ENCODE assay signal across 5 worm cellular contexts in genomic region chrX:13687111-13687512, ce11.
TF ChIP-seq lines count a peak whose summit lies in the region.

No protein-coding gene starts in this region.

TF ChIP-seq in whole organism, L1 larva, 84 proteins besides CTCF, POLR2A, EP300 and RAD21 (continues in another document):
- no peak for TF ChIP-seq nhr-28 (tag; optimal IDR thresholded peaks at IDR 0.05; lab: Kevin White, UChicago)
- TF ChIP-seq unc-30 (tag; optimal IDR thresholded peaks at IDR 0.05; lab: Kevin White, UChicago), result no peak
- TF ChIP-seq elt-3 (tag; optimal IDR thresholded peaks at IDR 0.05; lab: Kevin White, UChicago), result no peak
- no peak for TF ChIP-seq alr-1 (tag; optimal IDR thresholded peaks at IDR 0.05; lab: Kevin White, UChicago; ENCODE audit: borderline replicate concordance)
- no peak for TF ChIP-seq pag-3 (tag; optimal IDR thresholded peaks at IDR 0.05; lab: Kevin White, UChicago; ENCODE audit: borderline replicate concordance, insufficient read depth)
- TF ChIP-seq lir-3 (tag; optimal IDR thresholded peaks at IDR 0.05; lab: Kevin White, UChicago; ENCODE audit: poor library complexity), result no peak
- TF ChIP-seq fkh-8 (tag; optimal IDR thresholded peaks at IDR 0.05; lab: Kevin White, UChicago), result peak; percentile 30
- no peak for TF ChIP-seq aly-2 (tag; optimal IDR thresholded peaks at IDR 0.05; lab: Kevin White, UChicago)
- TF ChIP-seq lin-15B (tag; optimal IDR thresholded peaks at IDR 0.05; lab: Kevin White, UChicago), result no peak
- TF ChIP-seq fkh-10 (GFP tag; optimal IDR thresholded peaks at IDR 0.05; lab: Kevin White, UChicago), result peak; percentile 36
- peak; percentile 34 to 71 (median 56) for TF ChIP-seq ceh-82 (tag; optimal IDR thresholded peaks at IDR 0.05; lab: Kevin White, UChicago)
- TF ChIP-seq mep-1 (tag; optimal IDR thresholded peaks at IDR 0.05; lab: Kevin White, UChicago), result peak; percentile 54
- TF ChIP-seq F16B12.6 (tag; optimal IDR thresholded peaks at IDR 0.05; lab: Kevin White, UChicago), result no peak
- TF ChIP-seq ceh-90 (tag; optimal IDR thresholded peaks at IDR 0.05; lab: Kevin White, UChicago), result no peak
- no peak for TF ChIP-seq unc-98 (GFP tag; IDR thresholded peaks at IDR 0.05; lab: Robert Waterston, UW)
- TF ChIP-seq ets-5 (GFP tag; IDR thresholded peaks at IDR 0.05; lab: Robert Waterston, UW), result no peak
- no peak for TF ChIP-seq ceh-88 (GFP tag; IDR thresholded peaks at IDR 0.05; lab: Robert Waterston, UW)
- TF ChIP-seq blmp-1 (tag; optimal IDR thresholded peaks at IDR 0.05; lab: Kevin White, UChicago), result peak; percentile 44

TF ChIP-seq in whole organism, L3 larva, 47 proteins besides CTCF, POLR2A, EP300 and RAD21 (continues in another document):
- TF ChIP-seq ama-1 (optimal IDR thresholded peaks at IDR 0.05; lab: Kevin White, UChicago) (no peak), mdl-1 (tag; optimal IDR thresholded peaks at IDR 0.05; lab: Kevin White, UChicago) (peak; percentile 5), nfya-1 (tag; optimal IDR thresholded peaks at IDR 0.05; lab: Kevin White, UChicago; ENCODE audit: insufficient read depth) (peak; percentile 75), nhr-25 (tag; optimal IDR thresholded peaks at IDR 0.05; lab: Kevin White, UChicago) (peak; percentile 90), ceh-9 (tag; optimal IDR thresholded peaks at IDR 0.05; lab: Kevin White, UChicago) (no peak), zag-1 (tag; optimal IDR thresholded peaks at IDR 0.05; lab: Kevin White, UChicago) (peak; percentile 1), elt-1 (tag; optimal IDR thresholded peaks at IDR 0.05; lab: Kevin White, UChicago) (peak; percentile 43), tbx-2 (tag; optimal IDR thresholded peaks at IDR 0.05; lab: Kevin White, UChicago) (peak; percentile 54), nhr-237 (tag; optimal IDR thresholded peaks at IDR 0.05; lab: Kevin White, UChicago) (no peak), ceh-82 (tag; optimal IDR thresholded peaks at IDR 0.05; lab: Kevin White, UChicago) (no peak), aly-2 (tag; optimal IDR thresholded peaks at IDR 0.05; lab: Kevin White, UChicago) (no peak), nhr-28 (tag; optimal IDR thresholded peaks at IDR 0.05; lab: Kevin White, UChicago) (no peak), pha-4 (tag; optimal IDR thresholded peaks at IDR 0.05; lab: Kevin White, UChicago) (peak; percentile 20), pqm-1 (tag; optimal IDR thresholded peaks at IDR 0.05; lab: Kevin White, UChicago) (no peak), egl-27 (tag; optimal IDR thresholded peaks at IDR 0.05; lab: Kevin White, UChicago) (no peak), nhr-11 (tag; optimal IDR thresholded peaks at IDR 0.05; lab: Kevin White, UChicago) (no peak), hmg-11 (tag; optimal IDR thresholded peaks at IDR 0.05; lab: Kevin White, UChicago) (peak; percentile 90), lin-39 (tag; optimal IDR thresholded peaks at IDR 0.05; lab: Kevin White, UChicago) (peak; percentile 91), nhr-23 (tag; optimal IDR thresholded peaks at IDR 0.05; lab: Kevin White, UChicago) (peak; percentile 71), lsy-12 (tag; optimal IDR thresholded peaks at IDR 0.05; lab: Kevin White, UChicago) (no peak)

TF ChIP-seq in whole organism, early embryonic, 17 proteins besides CTCF, POLR2A, EP300 and RAD21:
- TF ChIP-seq F13C5.2 (tag; optimal IDR thresholded peaks at IDR 0.05; lab: Kevin White, UChicago) (peak; percentile 7), B0310.2 (tag; optimal IDR thresholded peaks at IDR 0.05; lab: Kevin White, UChicago) (no peak), hmg-4 (GFP tag; optimal IDR thresholded peaks at IDR 0.05; lab: Kevin White, UChicago) (peak; percentile 36), ceh-36 (tag; optimal IDR thresholded peaks at IDR 0.05; lab: Kevin White, UChicago) (no peak), aly-1 (tag; optimal IDR thresholded peaks at IDR 0.05; lab: Kevin White, UChicago) (peak; percentile 30)

TF ChIP-seq in whole organism, midembryonic, 9 proteins besides CTCF, POLR2A, EP300 and RAD21:
- TF ChIP-seq cog-1 (tag; optimal IDR thresholded peaks at IDR 0.05; lab: Kevin White, UChicago) (peak; percentile 75), ref-1 (GFP tag; conservative IDR thresholded peaks at IDR 0.05; lab: Robert Waterston, UW) (no peak), klf-2 (GFP tag; conservative IDR thresholded peaks at IDR 0.05; lab: Robert Waterston, UW) (no peak), ztf-23 (GFP tag; IDR thresholded peaks at IDR 0.05; lab: Robert Waterston, UW) (no peak), flt-1 (GFP tag; IDR thresholded peaks at IDR 0.05; lab: Robert Waterston, UW) (no peak), med-1 (GFP tag; optimal IDR thresholded peaks at IDR 0.05; lab: Kevin White, UChicago; ENCODE audit: insufficient read depth) (no peak)

TF ChIP-seq in whole organism, young adult, 124 proteins besides CTCF, POLR2A, EP300 and RAD21 (continues in another document):
- TF ChIP-seq B0035.1 (tag; optimal IDR thresholded peaks at IDR 0.05; lab: Kevin White, UChicago) (no peak), nhr-27 (tag; optimal IDR thresholded peaks at IDR 0.05; lab: Kevin White, UChicago) (no peak), Y53G8AR.9 (GFP tag; conservative IDR thresholded peaks at IDR 0.05; lab: Robert Waterston, UW) (no peak), F33H1.4 (GFP tag; IDR thresholded peaks at IDR 0.05; lab: Robert Waterston, UW) (no peak), ztf-25 (GFP tag; IDR thresholded peaks at IDR 0.05; lab: Robert Waterston, UW) (no peak), unc-130 (GFP tag; optimal IDR thresholded peaks at IDR 0.05; lab: Kevin White, UChicago) (no peak), hlh-12 (tag; optimal IDR thresholded peaks at IDR 0.05; lab: Kevin White, UChicago) (no peak), K12H6.12 (tag; optimal IDR thresholded peaks at IDR 0.05; lab: Kevin White, UChicago) (peak; percentile 34), Y95B8A.8 (GFP tag; IDR thresholded peaks at IDR 0.05; lab: Robert Waterston, UW) (no peak), snpc-1.1 (tag; optimal IDR thresholded peaks at IDR 0.05; lab: Kevin White, UChicago; ENCODE audit: insufficient read depth) (no peak), repo-1 (tag; optimal IDR thresholded peaks at IDR 0.05; lab: Kevin White, UChicago) (no peak), mes-4 (tag; optimal IDR thresholded peaks at IDR 0.05; lab: Kevin White, UChicago) (no peak), lir-1 (GFP tag; conservative IDR thresholded peaks at IDR 0.05; lab: Robert Waterston, UW) (no peak), dpff-1 (tag; optimal IDR thresholded peaks at IDR 0.05; lab: Kevin White, UChicago) (no peak), attf-5 (GFP tag; optimal IDR thresholded peaks at IDR 0.05; lab: Kevin White, UChicago) (peak; percentile 55), cebp-2 (GFP tag; IDR thresholded peaks at IDR 0.05; lab: Robert Waterston, UW) (no peak), ztf-3 (GFP tag; optimal IDR thresholded peaks at IDR 0.05; lab: Kevin White, UChicago) (no peak), nhr-120 (GFP tag; IDR thresholded peaks at IDR 0.05; lab: Robert Waterston, UW) (no peak), nfya-2 (GFP tag; IDR thresholded peaks at IDR 0.05; lab: Robert Waterston, UW) (no peak), lin-54 (GFP tag; optimal IDR thresholded peaks at IDR 0.05; lab: Kevin White, UChicago) (peak; percentile 3), rpc-1 (optimal IDR thresholded peaks at IDR 0.05; lab: Kevin White, UChicago) (no peak), rpc-1 (tag; optimal IDR thresholded peaks at IDR 0.05; lab: Kevin White, UChicago) (no peak), efl-1 (GFP tag; optimal IDR thresholded peaks at IDR 0.05; lab: Kevin White, UChicago) (no peak), F39B2.1 (GFP tag; IDR thresholded peaks at IDR 0.05; lab: Robert Waterston, UW) (no peak), unc-62 (GFP tag; optimal IDR thresholded peaks at IDR 0.05; lab: Kevin White, UChicago) (no peak), lin-26 (GFP tag; IDR thresholded peaks at IDR 0.05; lab: Robert Waterston, UW) (no peak), lag-1 (GFP tag; IDR thresholded peaks at IDR 0.05; lab: Robert Waterston, UW) (no peak), zfh-2 (GFP tag; conservative IDR thresholded peaks at IDR 0.05; lab: Robert Waterston, UW) (peak; percentile 91), T07F8.4 (tag; optimal IDR thresholded peaks at IDR 0.05; lab: Kevin White, UChicago) (no peak), somi-1 (GFP tag; optimal IDR thresholded peaks at IDR 0.05; lab: Kevin White, UChicago) (no peak), F57C9.4 (tag; optimal IDR thresholded peaks at IDR 0.05; lab: Kevin White, UChicago) (no peak), Y53F4B.3 (GFP tag; IDR thresholded peaks at IDR 0.05; lab: Robert Waterston, UW) (no peak), bed-2 (GFP tag; IDR thresholded peaks at IDR 0.05; lab: Robert Waterston, UW) (no peak), hmg-1.2 (GFP tag; IDR thresholded peaks at IDR 0.05; lab: Robert Waterston, UW) (peak; percentile 91), let-607 (tag; optimal IDR thresholded peaks at IDR 0.05; lab: Kevin White, UChicago) (peak; percentile 54 to 71), cebp-1 (GFP tag; IDR thresholded peaks at IDR 0.05; lab: Robert Waterston, UW) (peak; percentile 91), cebp-1 (tag; optimal IDR thresholded peaks at IDR 0.05; lab: Kevin White, UChicago) (peak; percentile 98), sptf-2 (GFP tag; optimal IDR thresholded peaks at IDR 0.05; lab: Kevin White, UChicago) (no peak), nhr-179 (tag; optimal IDR thresholded peaks at IDR 0.05; lab: Kevin White, UChicago) (no peak), xnd-1 (tag; optimal IDR thresholded peaks at IDR 0.05; lab: Kevin White, UChicago) (no peak), F55B11.4 (tag; optimal IDR thresholded peaks at IDR 0.05; lab: Kevin White, UChicago; ENCODE audit: borderline replicate concordance, insufficient read depth) (no peak), tbp1 (GFP tag; optimal IDR thresholded peaks at IDR 0.05; lab: Kevin White, UChicago) (peak; percentile 10), F49E8.2 (tag; optimal IDR thresholded peaks at IDR 0.05; lab: Kevin White, UChicago; ENCODE audit: insufficient read depth) (no peak), B0261.1 (tag; optimal IDR thresholded peaks at IDR 0.05; lab: Kevin White, UChicago) (peak; percentile 5), Y67H2A.10 (GFP tag; conservative IDR thresholded peaks at IDR 0.05; lab: Robert Waterston, UW) (no peak), T26A5.8 (tag; optimal IDR thresholded peaks at IDR 0.05; lab: Kevin White, UChicago) (no peak), hrde-1 (tag; optimal IDR thresholded peaks at IDR 0.05; lab: Kevin White, UChicago; ENCODE audit: borderline replicate concordance) (no peak), him-1 (tag; optimal IDR thresholded peaks at IDR 0.05; lab: Kevin White, UChicago) (no peak), dox-1 (GFP tag; IDR thresholded peaks at IDR 0.05; lab: Robert Waterston, UW) (peak; percentile 77; the same call in 1 of the 2 replicates), let-526 (GFP tag; IDR thresholded peaks at IDR 0.05; lab: Robert Waterston, UW) (no peak), F52B5.7 (tag; optimal IDR thresholded peaks at IDR 0.05; lab: Kevin White, UChicago) (no peak)
